Worm (Caenorhabditis elegans) whole organism, late embryonic: ENCODE measurements around the gene atp-4.

Source experiments
- C08G9.2 ChIP-seq: sonication (generic microtip); optimal IDR thresholded peaks from 2 replicates; lab custom pipeline; 2016; ENCODE audit warnings: mild to moderate bottlenecking, missing genetic modification characterization, moderate library complexity, missing compliant biosample characterization
- Y22D7AL.16 ChIP-seq: sonication (generic microtip); optimal IDR thresholded peaks from 2 replicates; lab custom pipeline; 2016; ENCODE audit warnings: missing genetic modification characterization, missing compliant biosample characterization
- ceh-2 ChIP-seq: sonication (generic microtip); optimal IDR thresholded peaks from 2 replicates; lab custom pipeline; 2016; ENCODE audit warnings: missing genotype, missing genetic modification characterization, missing compliant biosample characterization
- ceh-31 ChIP-seq: sonication (generic microtip); optimal IDR thresholded peaks from 2 replicates; lab custom pipeline; 2016; ENCODE audit warnings: missing genetic modification characterization, missing compliant biosample characterization
- nhr-11 ChIP-seq: fragments of 150-350 bp; optimal IDR thresholded peaks from 2 replicates; lab custom pipeline; 2014; ENCODE audit warnings: missing biosample characterization, missing genetic modification characterization
- pag-3 ChIP-seq: sonication (generic microtip); optimal IDR thresholded peaks from 2 replicates; lab custom pipeline; 2016; ENCODE audit warnings: missing compliant biosample characterization, missing genetic modification characterization, borderline replicate concordance
- pha-4 ChIP-seq: fragments of 150-350 bp; optimal IDR thresholded peaks from 2 replicates; lab custom pipeline; 2018; ENCODE audit warnings: missing biosample characterization, missing genetic modification reagents, missing genetic modification characterization
- pqm-1 ChIP-seq: sonication (generic microtip); optimal IDR thresholded peaks from 2 replicates; lab custom pipeline; 2016; ENCODE audit warnings: missing genetic modification characterization, missing compliant biosample characterization
- pros-1 ChIP-seq: fragments of 150-350 bp; optimal IDR thresholded peaks from 2 replicates; lab custom pipeline; 2014; ENCODE audit warnings: missing biosample characterization, missing genetic modification reagents, missing genetic modification characterization
- tbx-7 ChIP-seq: sonication (generic microtip); optimal IDR thresholded peaks from 2 replicates; lab custom pipeline; 2016; ENCODE audit warnings: missing genotype, missing genetic modification characterization, missing compliant biosample characterization
- unc-3 ChIP-seq, 2 experiments: fragments of 200-800 bp in 1 of 2; sonication (Bioruptor generic) in 1 of 2; sonication (generic microtip) in 1 of 2; conservative IDR thresholded peaks in 1 of 2; optimal IDR thresholded peaks in 1 of 2; 2 replicates each; pipeline versions ENCODE4 v1.3.6 to Lab custom; 2016 to 2022; ENCODE audit warnings: missing compliant biosample characterization in 2 of 2, missing genetic modification characterization in 2 of 2, missing genetic modification reagents in 1 of 2
- unc-42 ChIP-seq: sonication (generic microtip); optimal IDR thresholded peaks from 2 replicates; lab custom pipeline; 2016; ENCODE audit warnings: missing genotype, missing genetic modification characterization, missing compliant biosample characterization
- unc-86 ChIP-seq: sonication (generic microtip); optimal IDR thresholded peaks from 2 replicates; lab custom pipeline; 2016; ENCODE audit warnings: missing genetic modification characterization, missing compliant biosample characterization
- ztf-16 ChIP-seq: sonication (generic microtip); optimal IDR thresholded peaks from 2 replicates; lab custom pipeline; 2017; ENCODE audit warnings: missing genetic modification characterization, missing compliant biosample characterization

DNA sequence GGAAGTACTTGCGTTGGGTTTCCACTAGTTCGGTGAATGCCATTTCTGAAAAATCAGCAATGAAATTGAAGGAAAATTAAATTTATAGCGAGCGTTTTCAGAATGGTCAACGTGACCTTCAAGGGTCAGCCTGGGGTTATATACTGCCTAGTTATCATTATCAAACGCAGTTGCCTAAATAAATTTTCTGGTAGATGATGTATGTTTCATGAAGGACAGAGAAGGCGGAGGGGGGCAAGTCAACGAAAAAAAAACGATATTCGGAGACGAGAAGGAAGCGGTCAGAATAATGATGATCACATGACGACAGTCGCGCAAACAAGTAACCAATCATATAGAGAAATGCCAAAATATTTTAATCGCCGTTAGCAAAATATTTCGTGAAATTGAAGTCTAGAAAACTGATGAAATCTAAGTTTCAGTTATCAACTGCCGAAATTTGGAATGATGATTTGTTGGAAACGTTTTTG is 3.0 kb upstream of the atp-4 start, which contains the start of gene alh-4:
- TF ChIP-seq unc-86 (tag; lab: Kevin White, UChicago) (no peak), ceh-31 (tag; lab: Kevin White, UChicago) (no peak), pqm-1 (tag; lab: Kevin White, UChicago) (no peak), ceh-2 (tag; lab: Kevin White, UChicago) (no peak), pag-3 (tag; lab: Kevin White, UChicago) (no peak), nhr-11 (tag; lab: Kevin White, UChicago) (no peak), pros-1 (tag; lab: Kevin White, UChicago) (no peak), C08G9.2 (no peak), tbx-7 (no peak), pha-4 (no peak), Y22D7AL.16 (no peak), unc-3 (GFP tag; conservative IDR thresholded peaks at IDR 0.05; lab: Robert Waterston, UW) (no peak), unc-3 (tag; optimal IDR thresholded peaks at IDR 0.05; lab: Kevin White, UChicago) (no peak), unc-42 (tag; lab: Kevin White, UChicago) (no peak), ztf-16 (no peak)
